Fruit fly (Drosophila melanogaster): ENCODE results near the gene CG6985.

CG6985 gene

DNA sequence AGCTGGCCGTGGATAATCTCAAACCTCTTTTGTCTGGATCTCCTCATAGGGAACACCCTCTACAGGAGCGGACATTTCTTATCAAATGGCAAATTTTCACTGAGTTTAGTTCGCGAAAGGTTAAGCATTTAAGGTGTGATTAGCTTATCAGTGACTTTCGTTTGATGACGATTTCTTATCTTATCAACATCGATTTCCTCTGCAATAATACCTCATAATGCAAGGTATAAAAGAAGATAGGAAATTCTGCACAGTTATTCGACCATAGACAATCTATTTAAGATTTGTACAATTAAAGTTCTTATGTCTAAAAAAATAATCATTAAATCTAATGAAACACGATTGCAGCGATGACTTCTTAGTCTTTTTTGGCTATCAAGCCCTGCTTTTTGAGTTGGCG, 7.2 kb upstream of the CG6985 start, which contains the start of gene Takl2:
Gene Takl2 (minus strand): TSS at position 101 of the 400 bp plus-strand sequence.
- TF ChIP-seq Camta (GFP tag; optimal IDR thresholded peaks at IDR 0.05) = no peak
- TF ChIP-seq ham (GFP tag; IDR thresholded peaks at IDR 0.05) = no peak
- TF ChIP-seq CG7928 (GFP tag; optimal IDR thresholded peaks at IDR 0.05) = no peak
- TF ChIP-seq CG8478 (optimal IDR thresholded peaks at IDR 0.05) = no peak
- no peak for TF ChIP-seq CG12299 (tag; optimal IDR thresholded peaks at IDR 0.05)
- no peak for TF ChIP-seq knrl (GFP tag; IDR thresholded peaks at IDR 0.05; ENCODE audit: partially characterized antibody)
- no peak for TF ChIP-seq peb (GFP tag; IDR thresholded peaks at IDR 0.05)
- TF ChIP-seq CG13894 (tag; optimal IDR thresholded peaks at IDR 0.05) = no peak
- TF ChIP-seq danr (GFP tag; IDR thresholded peaks at IDR 0.05) = no peak

- TF ChIP-seq CG14710 (tag; optimal IDR thresholded peaks at IDR 0.05) = peak; percentile 95
- peak; percentile 69 for TF ChIP-seq CG4617 (GFP tag; optimal IDR thresholded peaks at IDR 0.05; ENCODE audit: borderline replicate concordance)
- peak; percentile 43 for TF ChIP-seq CG2116 (GFP tag; optimal IDR thresholded peaks at IDR 0.05)
- peak; percentile 5 for TF ChIP-seq CHES-1-like (GFP tag; optimal IDR thresholded peaks at IDR 0.05)
- peak; percentile 40 for TF ChIP-seq CG12659 (GFP tag; optimal IDR thresholded peaks at IDR 0.05)
- peak; percentile 84 for TF ChIP-seq Ets65A (GFP tag)
- TF ChIP-seq Myb (GFP tag; optimal IDR thresholded peaks at IDR 0.05) = peak; percentile 74
- TF ChIP-seq ash1 (GFP tag; optimal IDR thresholded peaks at IDR 0.05) = no peak
- no peak for TF ChIP-seq CG9932 (GFP tag; IDR thresholded peaks at IDR 0.05)
- peak; percentile 95 for TF ChIP-seq MBD-R2 (GFP tag; IDR thresholded peaks at IDR 0.05)
- TF ChIP-seq stwl (tag; optimal IDR thresholded peaks at IDR 0.05) = peak; percentile 69
- peak; percentile 46 for TF ChIP-seq BEAF-32 (GFP tag; optimal IDR thresholded peaks at IDR 0.05)
- TF ChIP-seq CG13123 (GFP tag; optimal IDR thresholded peaks at IDR 0.05) = no peak
- no peak for TF ChIP-seq Adf1 (GFP tag; IDR thresholded peaks at IDR 0.05)
- TF ChIP-seq gfzf (GFP tag; optimal IDR thresholded peaks at IDR 0.05) = peak; percentile 83
- peak; percentile 36; the same call in 1 of the 2 replicates for TF ChIP-seq Dref (GFP tag; IDR thresholded peaks at IDR 0.05)
- TF ChIP-seq crp (GFP tag; optimal IDR thresholded peaks at IDR 0.05) = peak in 1 of 2 experiments; percentile 52
- TF ChIP-seq Ets97D (GFP tag; optimal IDR thresholded peaks at IDR 0.05) = peak; percentile 34
- TF ChIP-seq Dp (GFP tag; optimal IDR thresholded peaks at IDR 0.05) = peak; percentile 85
- peak; percentile 31; the same call in 1 of the 3 replicates for TF ChIP-seq CG34422 (GFP tag; IDR thresholded peaks at IDR 0.05)
- peak; percentile 40 for TF ChIP-seq CG15514 (GFP tag; optimal IDR thresholded peaks at IDR 0.05)
- TF ChIP-seq CG2199 (GFP tag; IDR thresholded peaks at IDR 0.05) = peak; percentile 48; the same call in 1 of the 3 replicates
- TF ChIP-seq CG6791 (GFP tag; IDR thresholded peaks at IDR 0.05; ENCODE audit: partially characterized antibody) = peak; percentile 42; the same call in 1 of the 3 replicates
- TF ChIP-seq Awh (GFP tag; IDR thresholded peaks at IDR 0.05) = no peak
- TF ChIP-seq YL-1 (GFP tag; optimal IDR thresholded peaks at IDR 0.05) = peak; percentile 10
- no peak for TF ChIP-seq CG12071 (GFP tag; optimal IDR thresholded peaks at IDR 0.05)
- 0 out of 2 replicates have a peak, but pooled peaks have one; percentile 10 for TF ChIP-seq Bgb (GFP tag; IDR thresholded peaks at IDR 0.05; ENCODE audit: partially characterized antibody)
- 0 out of 2 replicates have a peak, but pooled peaks have one; percentile 30 for TF ChIP-seq sna (GFP tag; IDR thresholded peaks at IDR 0.05; ENCODE audit: partially characterized antibody)
- TF ChIP-seq CG1603 (tag; optimal IDR thresholded peaks at IDR 0.05) = peak; percentile 97
- peak; percentile 42 for TF ChIP-seq CTCF (GFP tag; optimal IDR thresholded peaks at IDR 0.05)
- TF ChIP-seq CG13287 (GFP tag; IDR thresholded peaks at IDR 0.05; ENCODE audit: partially characterized antibody) = peak; percentile 56; the same call in 1 of the 2 replicates
- peak; percentile 85 for TF ChIP-seq CG9797 (GFP tag; optimal IDR thresholded peaks at IDR 0.05)
- TF ChIP-seq CG8281 (tag; optimal IDR thresholded peaks at IDR 0.05) = no peak
- TF ChIP-seq Dad (GFP tag; optimal IDR thresholded peaks at IDR 0.05) = no peak
- TF ChIP-seq Sin3A (optimal IDR thresholded peaks at IDR 0.05) = peak; percentile 61
- peak; percentile 47 for TF ChIP-seq CG3995 (GFP tag; optimal IDR thresholded peaks at IDR 0.05)
- no peak for TF ChIP-seq CG13775 (GFP tag; optimal IDR thresholded peaks at IDR 0.05)
- TF ChIP-seq Scr (GFP tag; IDR thresholded peaks at IDR 0.05; ENCODE audit: partially characterized antibody) = peak; percentile 38; the same call in 1 of the 2 replicates
- peak; percentile 7 for TF ChIP-seq nmo (GFP tag; optimal IDR thresholded peaks at IDR 0.05)
- no peak for TF ChIP-seq CG8924 (tag; optimal IDR thresholded peaks at IDR 0.05)
Observed at dm6 chr3R:22745432-22745831, 4.5 kb downstream of the CG6985 start, which contains the start of the genes vret and HP1c. Gene vret (minus strand): TSS chr3R:22745581. Gene HP1c (plus strand): TSS chr3R:22745620.
